Worm (Caenorhabditis elegans): ENCODE data around the gene srx-137.

DNA sequence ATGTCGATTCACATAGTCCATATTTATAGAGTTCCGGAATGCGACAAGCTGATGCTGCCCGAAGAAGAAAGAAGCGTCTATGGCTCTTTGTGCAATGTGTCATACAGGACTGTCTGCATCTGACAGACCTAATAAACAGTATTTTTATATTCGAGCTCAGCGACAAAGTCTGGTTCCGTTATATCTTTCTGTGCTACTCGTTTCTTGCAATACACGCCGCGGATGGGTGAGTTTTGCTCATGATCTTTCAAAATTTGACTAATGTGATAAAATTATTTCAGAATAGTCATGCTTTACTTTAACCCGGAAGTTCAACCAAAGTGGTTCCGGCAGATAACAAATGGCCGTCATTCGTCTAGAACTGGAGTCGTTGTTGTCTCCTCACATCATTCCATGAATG lies 1.1 kb downstream of the srx-137 start:
- TF ChIP-seq alr-1 (tag; optimal IDR thresholded peaks at IDR 0.05) (no peak), lsy-2 (tag; optimal IDR thresholded peaks at IDR 0.05) (no peak)
